Fruit fly (Drosophila melanogaster): ENCODE results near the gene CG43136.

The CG43136 gene

DNA sequence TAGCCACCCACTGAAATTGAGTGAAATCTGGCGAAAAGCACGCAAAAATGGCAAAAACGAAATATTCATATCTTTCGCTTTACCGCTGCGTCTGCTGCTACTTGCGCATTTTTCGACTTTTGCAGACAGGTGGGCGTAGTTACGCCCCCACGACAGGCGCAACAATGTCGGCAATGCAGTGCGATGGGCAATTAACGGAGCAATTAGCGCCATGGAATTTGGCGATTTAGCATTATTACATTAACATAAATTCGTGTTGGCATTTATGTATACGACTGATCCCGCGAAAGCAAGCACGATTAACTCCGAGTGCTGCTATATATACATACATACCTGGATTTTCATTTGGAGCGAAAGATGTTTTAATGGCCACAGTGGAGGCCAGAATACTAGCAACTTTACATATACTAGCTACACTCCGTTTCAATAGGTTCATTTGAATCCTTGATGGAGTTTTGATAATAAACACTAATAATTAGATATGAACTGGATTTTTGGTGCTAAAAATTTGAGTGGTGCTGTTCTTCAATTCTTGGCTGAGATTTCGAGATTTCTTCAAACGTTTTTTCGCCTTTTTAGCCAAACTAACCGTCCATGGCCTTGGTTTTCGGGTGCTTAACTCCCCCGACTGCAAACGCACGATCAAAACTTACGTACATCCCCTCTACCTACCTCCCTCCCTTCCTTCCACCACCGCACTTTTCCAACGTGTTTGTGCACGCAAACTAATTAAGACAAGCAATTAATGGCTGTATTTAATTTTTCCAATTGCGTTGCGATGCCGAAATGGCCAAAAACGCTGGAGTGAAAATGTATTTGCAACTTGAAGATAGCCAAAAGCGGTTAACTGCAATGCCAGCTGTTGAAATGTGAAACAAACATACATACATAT is 43.5 kb downstream of the CG43136 start (continued):
- peak in 1 of 2 experiments; percentile 59 for TF ChIP-seq salr (GFP tag; optimal IDR thresholded peaks at IDR 0.05)
- no peak for TF ChIP-seq CG16779 (tag; optimal IDR thresholded peaks at IDR 0.05)
- peak; percentile 9 for TF ChIP-seq Eip75B (GFP tag; optimal IDR thresholded peaks at IDR 0.05)
- TF ChIP-seq dsx (GFP tag; optimal IDR thresholded peaks at IDR 0.05; ENCODE audit: poor library complexity, severe bottlenecking) = peak; percentile 44
- peak; percentile 65 for TF ChIP-seq Sox102F (GFP tag; optimal IDR thresholded peaks at IDR 0.05)
- peak; percentile 83 for TF ChIP-seq eg (GFP tag; IDR thresholded peaks at IDR 0.05)
- peak; percentile 58 for TF ChIP-seq CG8632 (GFP tag; optimal IDR thresholded peaks at IDR 0.05)
- TF ChIP-seq vri (GFP tag; optimal IDR thresholded peaks at IDR 0.05) = peak; percentile 38
- peak; percentile 71 for TF ChIP-seq pdm3 (GFP tag; optimal IDR thresholded peaks at IDR 0.05)
- peak; percentile 57 for TF ChIP-seq Met (GFP tag; optimal IDR thresholded peaks at IDR 0.05)
- peak; percentile 39 for TF ChIP-seq Ets96B (tag; optimal IDR thresholded peaks at IDR 0.05)
- TF ChIP-seq topi (GFP tag; optimal IDR thresholded peaks at IDR 0.05) = peak; percentile 64
- no peak for TF ChIP-seq Hr38 (GFP tag; optimal IDR thresholded peaks at IDR 0.05)
- TF ChIP-seq Ets21C (GFP tag; optimal IDR thresholded peaks at IDR 0.05) = peak; percentile 46
- no peak for TF ChIP-seq CG11294 (GFP tag; IDR thresholded peaks at IDR 0.05)
- peak; percentile 26 for TF ChIP-seq CG7368 (GFP tag; optimal IDR thresholded peaks at IDR 0.05)
- peak; percentile 38 to 40 for TF ChIP-seq ss (GFP tag; optimal IDR thresholded peaks at IDR 0.05)
- peak; percentile 60 for TF ChIP-seq CG6792 (GFP tag; optimal IDR thresholded peaks at IDR 0.05)
- peak; percentile 39 for TF ChIP-seq cyc (GFP tag; optimal IDR thresholded peaks at IDR 0.05)
- peak; percentile 48 for TF ChIP-seq CG10631 (GFP tag; optimal IDR thresholded peaks at IDR 0.05)
- peak; percentile 68 for TF ChIP-seq CG31627 (GFP tag; optimal IDR thresholded peaks at IDR 0.05)
- TF ChIP-seq CG8319 (GFP tag; optimal IDR thresholded peaks at IDR 0.05) = no peak
- peak; percentile 35 for TF ChIP-seq Sox15 (GFP tag; optimal IDR thresholded peaks at IDR 0.05)
- TF ChIP-seq Hr39 (GFP tag; optimal IDR thresholded peaks at IDR 0.05) = peak; percentile 72
- peak; percentile 16 for TF ChIP-seq spab (GFP tag; optimal IDR thresholded peaks at IDR 0.05)
- peak; percentile 62 for TF ChIP-seq net (GFP tag; optimal IDR thresholded peaks at IDR 0.05)
- no peak for TF ChIP-seq Eip93F (GFP tag; optimal IDR thresholded peaks at IDR 0.05)
- peak; percentile 28 for TF ChIP-seq CG6808 (GFP tag; optimal IDR thresholded peaks at IDR 0.05)
- TF ChIP-seq CG3032 (tag; optimal IDR thresholded peaks at IDR 0.05) = peak; percentile 39
- TF ChIP-seq Sox14 (GFP tag; optimal IDR thresholded peaks at IDR 0.05) = peak; percentile 63
- peak; percentile 69; the same call in 2 of the 3 replicates for TF ChIP-seq CG8119 (GFP tag; IDR thresholded peaks at IDR 0.05)
- TF ChIP-seq CG6854 (GFP tag; optimal IDR thresholded peaks at IDR 0.05) = no peak
- TF ChIP-seq Eip78C (GFP tag) = peak; percentile 90
- TF ChIP-seq CG11902 (GFP tag; optimal IDR thresholded peaks at IDR 0.05) = peak; percentile 23
- peak; percentile 60 for TF ChIP-seq lz (GFP tag; optimal IDR thresholded peaks at IDR 0.05)
- no peak for TF ChIP-seq fkh (GFP tag; optimal IDR thresholded peaks at IDR 0.05)
- peak; percentile 71 for TF ChIP-seq Smox (GFP tag; optimal IDR thresholded peaks at IDR 0.05)

DNA sequence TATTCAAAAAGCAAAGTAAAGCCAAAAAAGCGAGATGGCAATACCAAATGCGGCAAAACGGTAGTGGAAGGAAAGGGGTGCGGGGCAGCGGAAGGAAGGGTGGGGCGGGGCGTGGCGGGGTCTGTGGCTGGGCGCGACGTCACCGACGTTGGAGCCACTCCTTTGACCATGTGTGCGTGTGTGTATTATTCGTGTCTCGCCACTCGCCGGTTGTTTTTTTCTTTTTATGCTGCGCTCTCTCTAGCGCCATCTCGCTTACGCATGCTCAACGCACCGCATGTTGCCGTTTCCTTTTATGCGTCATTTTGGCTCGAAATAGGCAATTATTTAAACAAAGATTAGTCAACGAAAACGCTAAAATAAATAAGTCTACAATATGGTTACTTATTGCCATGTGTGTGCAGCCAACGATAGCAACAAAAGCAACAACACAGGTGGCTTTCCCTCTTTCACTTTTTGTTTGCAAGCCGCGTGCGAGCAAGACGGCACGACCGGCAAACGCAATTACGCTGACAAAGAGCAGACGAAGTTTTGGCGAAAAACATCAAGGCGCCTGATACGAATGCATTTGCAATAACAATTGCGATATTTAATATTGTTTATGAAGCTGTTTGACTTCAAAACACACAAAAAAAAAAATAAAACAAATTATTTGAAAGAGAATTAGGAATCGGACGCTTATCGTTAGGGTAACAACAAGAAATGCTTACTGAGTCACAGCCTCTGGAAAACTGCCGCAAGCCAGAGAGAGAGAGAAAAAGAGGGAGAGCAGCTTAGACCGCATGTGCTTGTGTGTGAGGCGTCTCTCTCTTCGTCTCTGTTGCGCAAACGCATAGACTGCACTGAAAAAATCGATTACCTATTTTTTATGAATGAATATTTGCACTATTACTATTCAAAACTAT is 45.9 kb downstream of the CG43136 start:
- no peak for TF ChIP-seq Hr4 (GFP tag; optimal IDR thresholded peaks at IDR 0.05)
- peak; percentile 23; the same call in 1 of the 3 replicates for TF ChIP-seq CG8119 (GFP tag; IDR thresholded peaks at IDR 0.05)
- peak; percentile 13 for TF ChIP-seq CG10669 (GFP tag; optimal IDR thresholded peaks at IDR 0.05)
- peak; percentile 6 for TF ChIP-seq CG6276 (GFP tag; optimal IDR thresholded peaks at IDR 0.05)
- TF ChIP-seq Blimp-1 (GFP tag; optimal IDR thresholded peaks at IDR 0.05) = peak; percentile 40
- TF ChIP-seq CG6808 (GFP tag; optimal IDR thresholded peaks at IDR 0.05) = peak; percentile 51
- TF ChIP-seq CG15336 (GFP tag; IDR thresholded peaks at IDR 0.05) = 0 out of 2 replicates have a peak, but pooled peaks have one; percentile 15
- peak; percentile 12 for TF ChIP-seq net (GFP tag; optimal IDR thresholded peaks at IDR 0.05)
- TF ChIP-seq CG1621 (tag; optimal IDR thresholded peaks at IDR 0.05) = peak; percentile 23
- TF ChIP-seq vri (GFP tag; optimal IDR thresholded peaks at IDR 0.05) = no peak
- TF ChIP-seq CG10631 (GFP tag; optimal IDR thresholded peaks at IDR 0.05) = no peak
- TF ChIP-seq ss (GFP tag; optimal IDR thresholded peaks at IDR 0.05) = peak; percentile 55 to 75
- TF ChIP-seq achi (GFP tag; optimal IDR thresholded peaks at IDR 0.05) = no peak
- TF ChIP-seq CG6163 (GFP tag; IDR thresholded peaks at IDR 0.05) = peak; percentile 46; the same call in 2 of the 3 replicates
- peak; percentile 57 for TF ChIP-seq CG6854 (GFP tag; optimal IDR thresholded peaks at IDR 0.05)
- no peak for TF ChIP-seq Hr39 (GFP tag; optimal IDR thresholded peaks at IDR 0.05)
- TF ChIP-seq fd59A (GFP tag; optimal IDR thresholded peaks at IDR 0.05) = peak; percentile 4
- TF ChIP-seq CG32006 (GFP tag; optimal IDR thresholded peaks at IDR 0.05) = peak; percentile 18

All from whole organism, prepupa.